Fruit fly (Drosophila melanogaster): ENCODE results near the gene fipi.
A peak's percentile ranks its signal among the peaks of the same experiment; 100 is the strongest.

fipi gene

DNA sequence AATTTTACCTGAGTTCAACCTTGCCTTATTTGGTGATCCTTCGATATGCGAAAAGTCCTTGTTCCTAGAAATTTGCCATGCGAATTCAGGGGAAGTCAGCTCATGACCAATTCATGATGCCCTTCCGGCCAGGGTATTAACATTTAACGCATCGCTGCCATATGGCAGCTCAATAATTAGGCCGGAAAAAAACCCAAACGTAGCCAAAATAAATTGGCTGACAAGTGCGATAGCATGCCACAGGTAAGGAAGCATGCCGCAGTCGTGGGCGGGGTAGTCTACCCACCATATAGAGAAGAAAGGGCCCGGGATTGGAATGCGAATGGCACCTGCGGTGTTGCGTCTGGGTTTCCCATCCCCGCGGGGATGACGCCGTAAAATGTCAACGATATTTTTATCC lies 30.0 kb upstream of the fipi start:
- TF ChIP-seq zen (tag; optimal IDR thresholded peaks at IDR 0.05) (peak; percentile 90), CHES-1-like (GFP tag; optimal IDR thresholded peaks at IDR 0.05) (no peak), prd (optimal IDR thresholded peaks at IDR 0.05) (no peak), prd (GFP tag; IDR thresholded peaks at IDR 0.05) (0 out of 3 replicates have a peak, but pooled peaks have one; percentile 29), twi (tag; optimal IDR thresholded peaks at IDR 0.05) (peak; percentile 36), kni (GFP tag; optimal IDR thresholded peaks at IDR 0.05) (peak; percentile 10), Mad (GFP tag; optimal IDR thresholded peaks at IDR 0.05) (no peak), D (optimal IDR thresholded peaks at IDR 0.05) (no peak), D (GFP tag; optimal IDR thresholded peaks at IDR 0.05) (no peak), danr (GFP tag; IDR thresholded peaks at IDR 0.05) (0 out of 2 replicates have a peak, but pooled peaks have one; percentile 11), tll (GFP tag; optimal IDR thresholded peaks at IDR 0.05) (peak in 1 of 2 experiments; percentile 76), cad (GFP tag; optimal IDR thresholded peaks at IDR 0.05) (peak; percentile 68), CG15479 (GFP tag; optimal IDR thresholded peaks at IDR 0.05) (peak; percentile 77)

DNA sequence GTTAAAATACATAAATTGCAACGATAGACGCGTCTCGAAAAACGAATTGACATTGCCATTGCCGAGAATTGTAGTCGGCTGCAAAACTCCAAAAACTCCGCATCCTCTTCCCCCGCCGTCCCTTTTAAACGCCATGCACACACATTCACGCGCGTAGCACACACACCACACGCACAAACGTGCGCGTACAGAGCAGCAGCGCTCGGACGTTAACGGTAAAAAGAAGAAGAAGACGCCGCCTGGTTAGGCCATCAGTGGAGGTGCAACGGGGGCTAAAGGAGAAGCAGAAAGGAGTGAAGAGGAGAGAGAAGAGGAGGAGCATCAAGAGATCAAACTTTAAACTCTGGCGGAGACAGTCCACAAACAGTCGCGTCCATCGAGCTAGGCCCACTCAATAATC lies 28.4 kb upstream of the fipi start:
- TF ChIP-seq stwl (tag; optimal IDR thresholded peaks at IDR 0.05): no peak
- TF ChIP-seq MBD-R2 (GFP tag; IDR thresholded peaks at IDR 0.05): no peak
- TF ChIP-seq CG13287 (GFP tag; IDR thresholded peaks at IDR 0.05; ENCODE audit: partially characterized antibody): no peak
- no peak for TF ChIP-seq odd (GFP tag; optimal IDR thresholded peaks at IDR 0.05)
- TF ChIP-seq ems (GFP tag; optimal IDR thresholded peaks at IDR 0.05): no peak
- TF ChIP-seq hth (optimal IDR thresholded peaks at IDR 0.05): no peak
- no peak for TF ChIP-seq seq (GFP tag; IDR thresholded peaks at IDR 0.05)
- TF ChIP-seq slbo (GFP tag; IDR thresholded peaks at IDR 0.05): no peak
- TF ChIP-seq B-H2 (GFP tag; optimal IDR thresholded peaks at IDR 0.05): no peak
- TF ChIP-seq kay (GFP tag; optimal IDR thresholded peaks at IDR 0.05): no peak
- no peak for TF ChIP-seq chif (GFP tag; optimal IDR thresholded peaks at IDR 0.05)
- no peak for TF ChIP-seq ro (GFP tag; IDR thresholded peaks at IDR 0.05)
- no peak for TF ChIP-seq CG12391 (tag; optimal IDR thresholded peaks at IDR 0.05)
- no peak for TF ChIP-seq CG3838 (GFP tag; optimal IDR thresholded peaks at IDR 0.05)
- no peak for TF ChIP-seq emc (GFP tag; optimal IDR thresholded peaks at IDR 0.05)
- TF ChIP-seq D (optimal IDR thresholded peaks at IDR 0.05): no peak
- TF ChIP-seq D (GFP tag; optimal IDR thresholded peaks at IDR 0.05): no peak
- TF ChIP-seq mirr (GFP tag; optimal IDR thresholded peaks at IDR 0.05): no peak
- TF ChIP-seq CG3407 (GFP tag; optimal IDR thresholded peaks at IDR 0.05): no peak
- TF ChIP-seq CG8388 (GFP tag; optimal IDR thresholded peaks at IDR 0.05): no peak
- no peak for TF ChIP-seq CG12104 (GFP tag; optimal IDR thresholded peaks at IDR 0.05)
- no peak for TF ChIP-seq Mad (GFP tag; optimal IDR thresholded peaks at IDR 0.05)
- TF ChIP-seq Lpt (GFP tag; optimal IDR thresholded peaks at IDR 0.05): no peak
- TF ChIP-seq Sin3A (optimal IDR thresholded peaks at IDR 0.05): no peak
- peak; percentile 25; the same call in 1 of the 3 replicates for TF ChIP-seq H15 (GFP tag; IDR thresholded peaks at IDR 0.05)
- peak; percentile 67 for TF ChIP-seq p53 (GFP tag; optimal IDR thresholded peaks at IDR 0.05)
- no peak for TF ChIP-seq tin (GFP tag; optimal IDR thresholded peaks at IDR 0.05)
- TF ChIP-seq CG18476 (GFP tag; optimal IDR thresholded peaks at IDR 0.05): no peak
- TF ChIP-seq cg (GFP tag; optimal IDR thresholded peaks at IDR 0.05): peak; percentile 25
- no peak for TF ChIP-seq Ssrp (tag; optimal IDR thresholded peaks at IDR 0.05)
- TF ChIP-seq CG11696 (GFP tag; IDR thresholded peaks at IDR 0.05): peak; percentile 36; the same call in 1 of the 2 replicates
- no peak for TF ChIP-seq h (optimal IDR thresholded peaks at IDR 0.05)
- TF ChIP-seq hbn (GFP tag; IDR thresholded peaks at IDR 0.05; ENCODE audit: partially characterized antibody): no peak
- no peak for TF ChIP-seq tio (GFP tag; optimal IDR thresholded peaks at IDR 0.05)
- TF ChIP-seq Dip3 (GFP tag; optimal IDR thresholded peaks at IDR 0.05): no peak
- TF ChIP-seq Dbx (GFP tag; IDR thresholded peaks at IDR 0.05): no peak
- TF ChIP-seq onecut (GFP tag; IDR thresholded peaks at IDR 0.05): no peak
- TF ChIP-seq vfl (GFP tag; optimal IDR thresholded peaks at IDR 0.05): no peak
- no peak for TF ChIP-seq CG10462 (GFP tag; optimal IDR thresholded peaks at IDR 0.05)
- no peak for TF ChIP-seq mld (GFP tag; IDR thresholded peaks at IDR 0.05; ENCODE audit: partially characterized antibody)
- no peak for TF ChIP-seq her (GFP tag; optimal IDR thresholded peaks at IDR 0.05)
- 0 out of 2 replicates have a peak, but pooled peaks have one; percentile 40 for TF ChIP-seq crol (GFP tag; IDR thresholded peaks at IDR 0.05)
